Fruit fly (Drosophila melanogaster) whole organism, wandering third instar larva: ENCODE data around the gene CG12402.

ENCODE experiments used
- CG32264 ChIP-seq: fragments of 200-800 bp; sonication (Bioruptor generic); optimal IDR thresholded peaks from 2 replicates; lab custom pipeline; 2016; ENCODE audit warnings: missing biosample characterization, missing genetic modification characterization
- CG9705 ChIP-seq: fragments of 200-800 bp; sonication (Bioruptor generic); optimal IDR thresholded peaks from 2 replicates; lab custom pipeline; 2018; ENCODE audit warnings: missing biosample characterization, mild to moderate bottlenecking, missing genetic modification characterization
- CrebA ChIP-seq: fragments of 200-800 bp; sonication (Bioruptor generic); optimal IDR thresholded peaks from 2 replicates; lab custom pipeline; 2016; ENCODE audit warnings: missing biosample characterization, mild to moderate bottlenecking, missing genetic modification characterization, borderline replicate concordance
- Dfd ChIP-seq: fragments of >200 bp; optimal IDR thresholded peaks from 2 replicates; lab custom pipeline; 2017; ENCODE audit warnings: missing biosample characterization, missing genetic modification characterization
- Dif ChIP-seq: fragments of 200-275, 200-300 bp; sonication (Bioruptor generic); optimal IDR thresholded peaks from 2 replicates; lab custom pipeline; 2018; ENCODE audit warnings: missing biosample characterization, missing genetic modification characterization; ENCODE audit not compliant: partially characterized antibody
- GATAd ChIP-seq: sonication (Bioruptor generic); optimal IDR thresholded peaks from 2 replicates; lab custom pipeline; 2016; ENCODE audit warnings: missing biosample characterization, missing genetic modification characterization
- HLH106 ChIP-seq: fragments of 200-800 bp; optimal IDR thresholded peaks from 3 replicates; lab custom pipeline; 2019; ENCODE audit warnings: missing biosample characterization, mild to moderate bottlenecking, missing genetic modification characterization, moderate library complexity
- Hnf4 ChIP-seq: fragments of 200-800 bp; sonication (Bioruptor generic); optimal IDR thresholded peaks from 2 replicates; lab custom pipeline; 2016; ENCODE audit warnings: missing biosample characterization, mild to moderate bottlenecking, missing genetic modification characterization
- Hr78 ChIP-seq: fragments of >200 bp; optimal IDR thresholded peaks from 2 replicates; lab custom pipeline; 2017; ENCODE audit warnings: missing biosample characterization, missing genetic modification characterization
- Hr83 ChIP-seq: fragments of 200-300 bp; sonication (Bioruptor generic); optimal IDR thresholded peaks from 2 replicates; lab custom pipeline; 2016; ENCODE audit warnings: missing biosample characterization, mild to moderate bottlenecking, missing genetic modification characterization, moderate library complexity; ENCODE audit not compliant: poor library complexity, severe bottlenecking
- Jra ChIP-seq: sonication (Bioruptor generic); optimal IDR thresholded peaks from 2 replicates; lab custom pipeline; 2016; ENCODE audit warnings: missing biosample characterization, missing genetic modification characterization
- Mio ChIP-seq: sonication (Bioruptor generic); optimal IDR thresholded peaks from 2 replicates; lab custom pipeline; 2016; ENCODE audit warnings: missing biosample characterization, missing genetic modification characterization
- Myc ChIP-seq: fragments of >200 bp; optimal IDR thresholded peaks from 2 replicates; lab custom pipeline; 2017
- N ChIP-seq: fragments of >200 bp; optimal IDR thresholded peaks from 2 replicates; lab custom pipeline; 2018; ENCODE audit warnings: missing biosample characterization, missing external identifiers, missing genetic modification characterization
- OdsH ChIP-seq: fragments of 200-800 bp; sonication (Bioruptor generic); optimal IDR thresholded peaks from 2 replicates; lab custom pipeline; 2016; ENCODE audit warnings: missing biosample characterization, mild to moderate bottlenecking, missing genetic modification characterization
- Rel ChIP-seq, 2 experiments: fragments of 200-800 bp; sonication (Bioruptor generic) in 1 of 2; optimal IDR thresholded peaks; 2 replicates in 1 of 2; 3 replicates in 1 of 2; lab custom pipeline; 2016 to 2019; ENCODE audit warnings: mild to moderate bottlenecking in 2 of 2, missing biosample characterization in 2 of 2, missing genetic modification characterization in 2 of 2, moderate library complexity in 1 of 2
- Sp1 ChIP-seq: fragments of 200-800 bp; sonication (Bioruptor generic); optimal IDR thresholded peaks from 3 replicates; lab custom pipeline; 2019; ENCODE audit warnings: missing biosample characterization, mild to moderate bottlenecking, missing genetic modification characterization, moderate library complexity
- Vsx2 ChIP-seq: fragments of 200-300, 225-300 bp; sonication (Bioruptor generic); optimal IDR thresholded peaks from 2 replicates; lab custom pipeline; 2018; ENCODE audit warnings: missing biosample characterization, missing genetic modification characterization; ENCODE audit not compliant: partially characterized antibody
- br ChIP-seq: fragments of 200-800 bp; sonication (Bioruptor generic); optimal IDR thresholded peaks from 2 replicates; lab custom pipeline; 2016; ENCODE audit warnings: missing biosample characterization, missing genetic modification characterization
- brk ChIP-seq: fragments of 200-800 bp; sonication (Bioruptor generic); optimal IDR thresholded peaks from 2 replicates; lab custom pipeline; 2016; ENCODE audit warnings: missing biosample characterization, mild to moderate bottlenecking, missing genetic modification characterization
- dl ChIP-seq, 2 experiments: fragments of 175-275, 200-275 bp in 1 of 2; fragments of 200-275 bp in 1 of 2; sonication (Bioruptor generic); optimal IDR thresholded peaks; lab custom pipeline; 2018; ENCODE audit warnings: mild to moderate bottlenecking in 2 of 2, missing biosample characterization in 2 of 2, missing genetic modification characterization in 2 of 2, moderate library complexity in 2 of 2; ENCODE audit not compliant: partially characterized antibody in 2 of 2, insufficient read depth in 1 of 2
- dmrt93B ChIP-seq: fragments of 200-800 bp; sonication (Bioruptor generic); optimal IDR thresholded peaks from 2 replicates; lab custom pipeline; 2018; ENCODE audit warnings: missing biosample characterization, mild to moderate bottlenecking, missing genetic modification characterization
- dsf ChIP-seq: sonication (Bioruptor generic); optimal IDR thresholded peaks from 2 replicates; lab custom pipeline; 2016; ENCODE audit warnings: missing biosample characterization, missing genetic modification characterization, borderline replicate concordance
- ey ChIP-seq: fragments of 200-800 bp; sonication (Bioruptor generic); optimal IDR thresholded peaks from 2 replicates; lab custom pipeline; 2016; ENCODE audit warnings: missing biosample characterization, missing genetic modification characterization
- foxo ChIP-seq, 2 experiments: fragments of 200-800 bp; sonication (Bioruptor generic); optimal IDR thresholded peaks; 2 replicates in 1 of 2; 3 replicates in 1 of 2; lab custom pipeline; 2016 to 2017; ENCODE audit warnings: missing biosample characterization in 2 of 2, missing genetic modification characterization in 2 of 2
- fru ChIP-seq: fragments of 200-800 bp; sonication (Bioruptor generic); optimal IDR thresholded peaks from 3 replicates; lab custom pipeline; 2016; ENCODE audit warnings: missing biosample characterization, mild to moderate bottlenecking, missing genetic modification characterization
- h ChIP-seq: fragments of 200-800 bp; sonication (Bioruptor generic); optimal IDR thresholded peaks from 3 replicates; lab custom pipeline; 2016; ENCODE audit warnings: missing biosample characterization, mild to moderate bottlenecking, missing genetic modification characterization
- jim ChIP-seq: fragments of 175-275, 200-325 bp; sonication (Bioruptor generic); optimal IDR thresholded peaks from 2 replicates; lab custom pipeline; 2016; ENCODE audit warnings: missing biosample characterization, mild to moderate bottlenecking, missing genetic modification characterization
- lola ChIP-seq: fragments of >200 bp; optimal IDR thresholded peaks from 2 replicates; lab custom pipeline; 2017; ENCODE audit warnings: missing biosample characterization, missing genetic modification characterization
- pan ChIP-seq: fragments of >200 bp; optimal IDR thresholded peaks from 2 replicates; lab custom pipeline; 2017
- psq ChIP-seq: fragments of 200-800 bp; sonication (Bioruptor generic); optimal IDR thresholded peaks from 3 replicates; lab custom pipeline; 2017; ENCODE audit warnings: missing biosample characterization, mild to moderate bottlenecking, missing genetic modification characterization, moderate library complexity
- rgr ChIP-seq: fragments of 200-800 bp; sonication (Bioruptor generic); optimal IDR thresholded peaks from 3 replicates; lab custom pipeline; 2016; ENCODE audit warnings: missing biosample characterization, mild to moderate bottlenecking, missing genetic modification characterization
- sage ChIP-seq: fragments of 200-800 bp; sonication (Bioruptor generic); optimal IDR thresholded peaks from 2 replicates; lab custom pipeline; 2016; ENCODE audit warnings: missing biosample characterization, mild to moderate bottlenecking, missing genetic modification characterization
- sv ChIP-seq: fragments of 200-800 bp; sonication (Bioruptor generic); optimal IDR thresholded peaks from 3 replicates; lab custom pipeline; 2016; ENCODE audit warnings: missing biosample characterization, missing genetic modification characterization
- usp ChIP-seq: fragments of >200 bp; optimal IDR thresholded peaks from 2 replicates; lab custom pipeline; 2017; ENCODE audit warnings: missing biosample characterization, missing genetic modification characterization
- woc ChIP-seq: sonication (Bioruptor generic); optimal IDR thresholded peaks from 2 replicates; lab custom pipeline; 2016; ENCODE audit warnings: missing biosample characterization, mild to moderate bottlenecking, missing genetic modification characterization

Gene CG12402

DNA sequence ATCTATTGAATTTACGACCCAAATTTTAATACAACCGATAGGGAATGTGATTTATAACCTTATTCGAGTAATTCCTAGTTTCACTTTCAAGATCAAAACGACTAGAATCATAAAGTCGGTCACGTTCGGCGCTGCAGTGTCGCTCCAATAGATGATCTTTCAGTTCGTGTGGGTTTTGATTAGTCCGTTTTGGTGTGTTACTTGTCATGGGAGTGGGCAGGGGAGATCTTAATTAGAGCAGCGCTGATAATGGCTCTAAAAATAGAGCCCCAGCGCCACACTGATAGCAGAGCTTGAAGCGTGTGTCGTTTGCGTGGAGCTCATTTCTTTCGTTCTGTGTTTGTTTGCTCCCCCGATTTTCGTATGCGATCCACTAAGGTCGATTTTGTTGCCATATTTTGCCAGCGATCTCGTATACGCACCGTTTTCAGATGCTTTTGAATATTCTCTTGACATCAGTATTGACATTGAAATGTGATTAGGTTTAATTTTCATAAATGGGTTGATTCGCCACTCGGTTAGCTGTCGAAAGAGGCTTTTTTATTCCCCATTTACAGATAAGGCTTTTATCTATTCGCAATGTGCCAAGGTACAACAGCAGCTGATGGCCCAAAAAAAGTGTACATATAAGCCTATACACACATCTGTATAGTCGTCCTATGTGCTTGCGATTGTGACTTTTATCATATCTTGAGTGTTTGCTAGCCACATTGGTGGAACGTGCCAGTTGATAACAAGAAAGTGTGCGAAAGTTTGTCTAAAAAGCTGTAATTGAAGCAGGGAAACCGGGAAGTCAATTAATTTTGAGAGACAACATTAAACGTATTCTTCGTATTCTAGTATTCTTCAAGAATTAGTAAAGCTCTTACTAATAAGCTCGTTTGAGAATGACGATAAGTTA lies 49.3 kb downstream of the CG12402 start:
- peak; percentile 24 for TF ChIP-seq Hnf4 (GFP tag; lab: Kevin White, UChicago)
- peak; percentile 53 for TF ChIP-seq h
- no peak for TF ChIP-seq Dfd (GFP tag; lab: Kevin White, UChicago)

DNA sequence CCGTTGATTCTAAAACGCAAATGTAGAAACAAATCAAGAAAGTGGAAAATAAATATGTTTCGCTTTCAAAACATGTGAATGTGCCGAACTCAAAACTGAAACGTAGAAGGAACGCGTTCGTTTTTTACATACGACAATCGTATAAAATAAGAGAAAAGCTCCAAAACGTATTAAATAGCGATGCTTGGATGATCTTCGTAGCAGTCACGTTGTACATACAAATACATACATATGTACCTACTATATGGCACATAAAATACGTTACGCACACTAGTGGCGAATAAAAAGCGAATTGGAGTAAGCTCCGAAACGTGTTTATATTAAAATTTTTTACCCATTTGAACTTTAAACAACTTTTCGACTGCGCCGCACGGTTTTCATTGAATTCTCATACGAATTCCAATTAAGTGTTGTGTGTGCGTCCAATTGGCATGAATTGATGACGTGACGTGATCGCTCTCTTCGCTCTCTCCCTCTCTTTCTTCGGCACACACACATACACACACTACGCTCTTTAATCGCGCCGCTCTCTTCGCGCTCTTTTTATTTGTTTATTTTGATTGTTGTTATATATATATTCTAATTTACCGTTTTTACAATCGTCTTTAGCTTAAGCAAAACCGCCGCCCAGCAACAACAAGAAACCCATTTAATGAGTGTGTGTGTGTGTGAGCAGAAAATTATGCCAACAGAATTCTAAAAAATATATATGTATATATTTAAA lies 50.8 kb downstream of the CG12402 start:
- TF ChIP-seq GATAd (GFP tag; lab: Kevin White, UChicago) (no peak), Vsx2 (GFP tag; lab: Kevin White, UChicago) (peak; percentile 63), Rel (GFP tag; optimal IDR thresholded peaks at IDR 0.05; lab: Kevin White, UChicago) (peak; percentile 65), Rel (tag; optimal IDR thresholded peaks at IDR 0.05; lab: Kevin White, UChicago) (no peak), dl (GFP tag; optimal IDR thresholded peaks at IDR 0.05; lab: Kevin White, UChicago; ENCODE audit: insufficient read depth in 1 of 2, partially characterized antibody in 2 of 2) (peak; percentile 52 to 60), Dif (GFP tag; lab: Kevin White, UChicago) (peak; percentile 84), foxo (GFP tag; optimal IDR thresholded peaks at IDR 0.05; lab: Kevin White, UChicago) (peak in 1 of 2 experiments; percentile 7), Dfd (GFP tag; lab: Kevin White, UChicago) (peak; percentile 3), CrebA (GFP tag; lab: Kevin White, UChicago) (peak; percentile 71), sage (GFP tag; lab: Kevin White, UChicago) (peak; percentile 81), HLH106 (tag; lab: Kevin White, UChicago) (no peak)

DNA sequence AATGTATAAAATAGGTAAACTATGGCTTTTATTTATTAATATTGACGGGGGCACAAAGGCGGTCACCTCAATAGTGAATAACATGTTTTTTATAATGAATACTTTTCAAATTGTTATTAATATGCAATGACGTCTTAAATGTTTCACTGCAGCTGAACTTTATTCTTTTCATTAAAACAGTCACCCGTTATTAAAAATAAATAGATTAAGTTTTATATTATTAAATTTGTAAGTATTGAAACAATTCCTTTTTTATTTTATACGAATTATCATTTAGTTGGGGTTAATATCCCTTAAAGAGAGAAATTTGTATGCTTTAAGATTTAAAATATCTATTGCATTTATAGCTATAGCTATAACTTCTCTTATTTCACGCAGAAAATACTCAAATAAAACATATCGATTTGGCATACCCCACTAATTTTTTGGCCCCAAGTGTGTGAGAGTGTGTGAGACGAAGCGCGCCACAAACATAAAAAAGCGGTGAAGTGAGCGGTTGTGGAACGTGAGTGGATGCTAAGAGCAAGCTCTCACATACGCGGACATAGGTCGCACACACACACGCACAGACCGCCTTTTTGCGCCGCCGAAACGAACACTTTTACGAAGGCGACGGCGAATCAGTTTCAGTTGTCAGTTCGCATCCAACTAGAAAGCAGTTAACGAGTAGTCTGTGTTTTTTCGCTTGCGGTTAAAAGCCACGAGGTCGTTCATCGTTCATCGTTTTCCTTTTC lies 51.6 kb downstream of the CG12402 start, which contains the start of gene foxo:
Gene foxo, plus strand, starts transcription at position 626 of the 734 bp plus-strand sequence.
- TF ChIP-seq psq (GFP tag; lab: Kevin White, UChicago) (peak; percentile 69), dl (GFP tag; optimal IDR thresholded peaks at IDR 0.05; lab: Kevin White, UChicago; ENCODE audit: insufficient read depth in 1 of 2, partially characterized antibody in 2 of 2) (peak in 1 of 2 experiments; percentile 78), ey (GFP tag; lab: Kevin White, UChicago) (peak; percentile 39), sage (GFP tag; lab: Kevin White, UChicago) (peak; percentile 27), Vsx2 (GFP tag; lab: Kevin White, UChicago) (peak; percentile 4), HLH106 (tag; lab: Kevin White, UChicago) (peak; percentile 77), Hr83 (GFP tag; lab: Kevin White, UChicago) (peak; percentile 80), dsf (GFP tag; lab: Kevin White, UChicago) (no peak), woc (GFP tag; lab: Kevin White, UChicago) (peak; percentile 15), Myc (lab: Kevin White, UChicago) (peak; percentile 18), brk (GFP tag; lab: Kevin White, UChicago) (peak; percentile 32), Hnf4 (GFP tag; lab: Kevin White, UChicago) (peak; percentile 42), CG9705 (no peak), sv (GFP tag; lab: Kevin White, UChicago) (no peak), br (peak; percentile 56), Jra (GFP tag; lab: Kevin White, UChicago) (peak; percentile 8), jim (peak; percentile 66), Sp1 (GFP tag; lab: Kevin White, UChicago) (peak; percentile 78), h (peak; percentile 69), foxo (GFP tag; optimal IDR thresholded peaks at IDR 0.05; lab: Kevin White, UChicago) (peak; percentile 68 to 69), usp (GFP tag; lab: Kevin White, UChicago) (no peak), Dif (GFP tag; lab: Kevin White, UChicago) (peak; percentile 83), Hr78 (GFP tag; lab: Kevin White, UChicago) (no peak), lola (GFP tag; lab: Kevin White, UChicago) (no peak), OdsH (GFP tag; lab: Kevin White, UChicago) (peak; percentile 68), GATAd (GFP tag; lab: Kevin White, UChicago) (no peak), Mio (GFP tag; lab: Kevin White, UChicago) (peak; percentile 23), rgr (GFP tag; lab: Kevin White, UChicago) (peak; percentile 69), N (GFP tag; lab: Kevin White, UChicago) (no peak), dmrt93B (GFP tag; lab: Kevin White, UChicago) (peak; percentile 34), fru (GFP tag; lab: Kevin White, UChicago) (peak; percentile 65), pan (lab: Kevin White, UChicago) (no peak), CG32264 (GFP tag; lab: Kevin White, UChicago) (peak; percentile 45), CrebA (GFP tag; lab: Kevin White, UChicago) (peak; percentile 14)
